Fruit fly (Drosophila melanogaster) whole organism, pupa: ENCODE data around the gene CG11122.
A peak's percentile ranks its signal among the peaks of the same experiment; 100 is the strongest.

ENCODE experiments used
- CG10348 ChIP-seq: fragments of 200-800 bp; sonication (Bioruptor generic); IDR thresholded peaks from 2 replicates; pipeline ENCODE4 v1.3.6; 2022; ENCODE audit warnings: missing biosample characterization, missing genetic modification characterization
- CG12605 ChIP-seq: fragments of 200-800 bp; sonication (Bioruptor generic); IDR thresholded peaks from 2 replicates; pipeline ENCODE4 v1.3.6; 2022; ENCODE audit warnings: missing biosample characterization, missing genetic modification characterization
- CG13204 ChIP-seq: fragments of 200-800 bp; sonication (Bioruptor generic); optimal IDR thresholded peaks from 2 replicates; lab custom pipeline; 2018; ENCODE audit warnings: missing biosample characterization, mild to moderate bottlenecking, missing genetic modification characterization, moderate library complexity
- CG14655 ChIP-seq: fragments of 200-800 bp; sonication (Bioruptor generic); optimal IDR thresholded peaks from 3 replicates; lab custom pipeline; 2017; ENCODE audit warnings: mild to moderate bottlenecking, missing biosample characterization, missing genetic modification reagents, missing genetic modification characterization
- CG15710 ChIP-seq: fragments of 200-800 bp; sonication (Bioruptor generic); optimal IDR thresholded peaks from 2 replicates; lab custom pipeline; 2018; ENCODE audit warnings: missing biosample characterization, mild to moderate bottlenecking, missing genetic modification characterization, moderate library complexity
- CG34367 ChIP-seq: fragments of 200-800 bp; sonication (Bioruptor generic); optimal IDR thresholded peaks from 2 replicates; lab custom pipeline; 2018; ENCODE audit warnings: missing biosample characterization, mild to moderate bottlenecking, missing genetic modification characterization
- CG4496 ChIP-seq: fragments of 200-800 bp; sonication (Bioruptor generic); IDR thresholded peaks from 3 replicates; pipeline ENCODE4 v1.3.6; 2022; ENCODE audit warnings: missing biosample characterization, missing genetic modification characterization
- CG8159 ChIP-seq: fragments of 200-800 bp; sonication (Bioruptor generic); optimal IDR thresholded peaks from 3 replicates; lab custom pipeline; 2018; ENCODE audit warnings: missing biosample characterization, mild to moderate bottlenecking, missing genetic modification characterization, moderate library complexity
- CG8301 ChIP-seq: fragments of 200-800 bp; sonication (Bioruptor generic); optimal IDR thresholded peaks from 2 replicates; lab custom pipeline; 2018; ENCODE audit warnings: missing biosample characterization, mild to moderate bottlenecking, missing genetic modification characterization
- CG9948 ChIP-seq: fragments of 200-800 bp; sonication (Bioruptor generic); optimal IDR thresholded peaks from 2 replicates; lab custom pipeline; 2018; ENCODE audit warnings: missing biosample characterization, mild to moderate bottlenecking, missing genetic modification characterization, moderate library complexity
- D1 ChIP-seq: fragments of 200-800 bp; sonication (Bioruptor generic); optimal IDR thresholded peaks from 2 replicates; lab custom pipeline; 2018; ENCODE audit warnings: missing biosample characterization, mild to moderate bottlenecking, missing genetic modification characterization, moderate library complexity
- Ets98B ChIP-seq: fragments of 200-800 bp; sonication (Bioruptor generic); IDR thresholded peaks from 2 replicates; pipeline ENCODE4 v1.3.6; 2022; ENCODE audit warnings: missing biosample characterization, missing genetic modification characterization
- Pif1A ChIP-seq: fragments of 200-800 bp; sonication (Bioruptor generic); optimal IDR thresholded peaks from 3 replicates; lab custom pipeline; 2016; ENCODE audit warnings: missing biosample characterization, missing genetic modification characterization
- Pif1B ChIP-seq: fragments of 200-800 bp; sonication (Bioruptor generic); optimal IDR thresholded peaks from 3 replicates; lab custom pipeline; 2016; ENCODE audit warnings: missing biosample characterization, missing genetic modification characterization
- fd96Ca ChIP-seq: fragments of 200-800 bp; sonication (Bioruptor generic); IDR thresholded peaks from 3 replicates; pipeline ENCODE4 v1.3.6; 2022; ENCODE audit warnings: missing biosample characterization, missing genetic modification characterization
- gl ChIP-seq: fragments of 200-800 bp; sonication (Bioruptor generic); optimal IDR thresholded peaks from 2 replicates; lab custom pipeline; 2018; ENCODE audit warnings: missing biosample characterization, mild to moderate bottlenecking, missing genetic modification characterization

The CG11122 gene

DNA sequence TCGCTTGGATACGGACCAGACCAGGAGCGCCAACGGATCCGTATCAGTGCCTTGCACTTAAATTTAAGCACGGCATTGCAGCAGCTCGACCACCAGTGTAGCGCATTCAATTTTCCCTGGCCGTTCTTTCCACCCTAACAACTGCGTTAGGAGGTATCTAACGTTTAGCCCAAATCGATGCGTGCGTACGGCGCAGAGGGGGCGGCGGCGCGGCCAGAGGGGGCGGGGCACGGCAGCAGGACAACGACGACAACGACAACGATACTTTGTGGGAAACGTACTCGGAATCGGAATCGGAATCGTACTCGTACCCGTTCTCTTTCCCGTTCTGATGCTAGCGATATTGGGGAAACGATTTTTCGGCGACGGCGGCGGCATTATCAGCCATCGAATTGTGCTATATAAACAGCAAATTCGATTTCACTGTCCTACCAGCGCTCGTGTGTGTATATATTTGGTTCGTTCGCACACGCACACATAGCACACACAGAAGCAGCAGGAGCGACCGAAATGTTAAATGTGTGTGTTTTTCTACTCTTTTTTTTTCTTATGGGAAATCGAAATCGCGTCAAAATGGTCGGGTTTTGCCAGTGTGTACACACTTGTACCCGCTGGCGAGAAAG, at the start of gene CG11122:
Gene CG11122, minus strand, starts transcription at position 601 of the 623 bp plus-strand sequence.
- TF ChIP-seq CG4496 (GFP tag; lab: Robert Waterston, UW) (peak; percentile 36; the same call in 1 of the 3 replicates), Pif1B (GFP tag; lab: Kevin White, UChicago) (no peak)

DNA sequence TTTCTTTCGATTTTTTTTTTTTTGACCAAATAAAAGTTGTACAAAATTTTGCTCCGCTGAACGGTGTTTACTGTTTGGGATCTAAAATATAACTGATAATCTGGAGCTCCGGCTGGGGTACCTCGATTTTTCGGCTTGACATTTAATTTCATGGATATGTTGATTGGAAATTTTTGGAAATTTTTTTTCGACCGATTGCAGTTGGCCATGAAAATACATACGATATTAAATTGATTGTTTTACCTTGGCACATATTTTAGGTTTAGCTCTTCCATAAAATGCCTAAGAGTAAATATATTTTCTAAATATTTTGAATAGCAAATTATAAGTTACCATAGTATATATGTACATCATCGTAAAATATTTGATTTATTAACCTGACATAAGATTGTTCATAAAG, 46.1 kb upstream of the CG11122 start, which contains the start of gene CG1394:
Gene CG1394, minus strand, starts transcription at position 101 of the 400 bp plus-strand sequence.
- TF ChIP-seq CG12605 (no peak), Pif1B (GFP tag; lab: Kevin White, UChicago) (no peak), D1 (tag; lab: Kevin White, UChicago) (no peak), CG14655 (GFP tag; lab: Kevin White, UChicago) (no peak)

DNA sequence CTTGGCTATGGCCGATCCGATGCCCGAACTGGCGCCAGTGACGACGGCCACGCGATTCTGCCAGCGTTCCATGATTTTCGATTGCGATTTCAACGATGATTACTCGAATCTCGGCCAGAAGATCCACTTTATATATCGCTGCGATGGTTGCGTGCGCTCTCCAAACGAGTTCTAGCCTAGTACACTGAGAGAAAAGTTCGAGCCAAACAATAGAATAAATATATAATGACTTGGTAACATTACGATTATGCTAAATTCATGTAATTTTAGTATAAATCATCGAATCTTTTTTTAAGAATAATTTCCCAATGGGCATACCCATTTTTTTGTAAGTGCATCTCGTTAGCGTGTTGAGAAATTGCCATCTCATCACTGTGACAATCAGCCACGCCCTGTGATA, 44.4 kb upstream of the CG11122 start, which contains the start of gene Antdh:
Gene Antdh, minus strand, starts transcription at position 101 of the 400 bp plus-strand sequence.
- no peak for TF ChIP-seq CG8159 (tag; lab: Kevin White, UChicago)
- 0 out of 3 replicates have a peak, but pooled peaks have one; percentile 32 for TF ChIP-seq CG4496 (GFP tag; lab: Robert Waterston, UW)
- no peak for TF ChIP-seq CG13204
- TF ChIP-seq Ets98B (GFP tag; lab: Robert Waterston, UW) = no peak
- peak; percentile 34 for TF ChIP-seq CG14655 (GFP tag; lab: Kevin White, UChicago)
- TF ChIP-seq CG8301 (tag; lab: Kevin White, UChicago) = peak; percentile 19

dm6 chrX:11159710-11160446, 35.4 kb upstream of the CG11122 start, which contains the start of gene CG32668:
Gene CG32668, minus strand, starts transcription at chrX:11159760.
- TF ChIP-seq D1 (tag; lab: Kevin White, UChicago) (no peak), Pif1B (GFP tag; lab: Kevin White, UChicago) (no peak), CG12605 (no peak), CG8159 (tag; lab: Kevin White, UChicago) (peak; percentile 7)

DNA sequence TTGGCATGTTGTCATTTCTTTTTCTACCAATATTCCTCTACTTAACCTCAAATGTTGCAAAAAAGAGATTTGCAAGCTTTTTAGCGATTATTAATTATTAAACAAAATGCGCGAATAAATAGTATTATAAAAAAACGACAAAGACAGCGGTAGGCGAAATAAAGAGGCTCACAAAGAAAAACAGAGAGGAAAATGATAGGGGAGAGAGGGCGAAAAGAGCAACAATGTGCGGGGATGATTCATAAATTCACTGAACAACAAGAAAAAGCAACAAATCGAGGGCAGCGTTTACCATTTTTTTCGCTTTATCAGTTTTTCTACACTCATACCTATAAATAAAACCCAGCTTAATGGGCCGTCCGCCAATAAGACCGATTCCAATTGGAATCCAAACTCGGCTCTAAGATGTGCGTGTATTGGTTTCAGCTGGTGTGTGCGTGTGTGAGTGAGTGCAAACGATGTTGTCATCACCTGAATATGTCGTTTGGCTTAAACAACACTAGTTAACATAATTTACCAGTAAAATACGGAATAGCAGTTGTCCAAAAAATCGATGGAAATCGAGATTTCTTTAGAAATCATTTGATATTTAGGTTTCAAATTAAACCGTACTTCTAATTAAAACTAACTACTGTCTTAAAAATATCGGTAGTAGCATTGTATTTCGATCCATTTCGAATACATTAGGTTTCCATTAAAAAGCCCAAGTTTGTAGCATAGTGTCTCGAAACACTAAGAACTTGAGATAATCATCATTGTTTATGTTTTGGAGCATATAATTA, 31.5 kb upstream of the CG11122 start:
- TF ChIP-seq CG10348 = no peak
- TF ChIP-seq CG8159 (tag; lab: Kevin White, UChicago) = peak; percentile 37
- TF ChIP-seq Pif1A (GFP tag; lab: Kevin White, UChicago) = peak; percentile 13
- TF ChIP-seq gl (tag; lab: Kevin White, UChicago) = no peak
- TF ChIP-seq CG34367 (tag; lab: Kevin White, UChicago) = peak; percentile 6
- peak; percentile 17 for TF ChIP-seq CG9948
- TF ChIP-seq CG15710 (tag; lab: Kevin White, UChicago) = peak; percentile 4
- no peak for TF ChIP-seq CG14655 (GFP tag; lab: Kevin White, UChicago)

DNA sequence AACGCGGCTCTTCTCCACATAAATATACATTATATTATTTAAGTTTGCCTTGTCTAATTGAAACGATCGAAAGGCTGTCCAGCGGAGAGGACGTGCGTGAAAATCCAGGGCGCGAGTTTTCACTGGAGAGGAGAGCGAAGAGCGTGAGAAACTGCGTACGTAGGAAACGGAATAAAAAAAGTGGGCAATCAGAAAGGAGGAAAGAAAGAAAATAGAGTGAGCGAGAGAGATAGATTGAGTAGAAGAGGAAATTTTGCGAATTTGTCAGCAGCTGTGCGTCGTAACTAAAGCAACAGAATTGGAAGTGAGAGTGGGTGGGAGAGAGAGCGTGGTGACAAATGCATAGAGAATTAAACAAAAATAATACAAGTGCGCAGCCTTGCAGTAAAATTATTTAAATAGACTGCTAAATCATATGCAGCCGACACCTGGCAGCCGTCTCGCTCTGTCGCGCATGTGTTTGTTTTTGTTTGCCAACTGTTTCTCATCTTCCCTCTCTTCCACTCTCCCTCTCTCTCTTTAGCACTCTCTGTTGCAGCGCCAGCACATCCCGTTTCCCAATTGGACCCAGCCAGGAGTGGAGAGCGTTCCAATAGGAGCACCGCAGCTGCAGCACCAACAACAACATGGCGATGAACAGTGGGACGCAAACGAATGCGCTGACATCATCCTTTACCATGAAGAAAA, 30.1 kb upstream of the CG11122 start:
- TF ChIP-seq CG13204 (peak; percentile 45), CG12605 (0 out of 2 replicates have a peak, but pooled peaks have one; percentile 11), Pif1A (GFP tag; lab: Kevin White, UChicago) (no peak), CG4496 (GFP tag; lab: Robert Waterston, UW) (peak; percentile 46; the same call in 1 of the 3 replicates), Pif1B (GFP tag; lab: Kevin White, UChicago) (peak; percentile 7), CG14655 (GFP tag; lab: Kevin White, UChicago) (peak; percentile 4), fd96Ca (peak; percentile 25; the same call in 1 of the 3 replicates), gl (tag; lab: Kevin White, UChicago) (no peak)

DNA sequence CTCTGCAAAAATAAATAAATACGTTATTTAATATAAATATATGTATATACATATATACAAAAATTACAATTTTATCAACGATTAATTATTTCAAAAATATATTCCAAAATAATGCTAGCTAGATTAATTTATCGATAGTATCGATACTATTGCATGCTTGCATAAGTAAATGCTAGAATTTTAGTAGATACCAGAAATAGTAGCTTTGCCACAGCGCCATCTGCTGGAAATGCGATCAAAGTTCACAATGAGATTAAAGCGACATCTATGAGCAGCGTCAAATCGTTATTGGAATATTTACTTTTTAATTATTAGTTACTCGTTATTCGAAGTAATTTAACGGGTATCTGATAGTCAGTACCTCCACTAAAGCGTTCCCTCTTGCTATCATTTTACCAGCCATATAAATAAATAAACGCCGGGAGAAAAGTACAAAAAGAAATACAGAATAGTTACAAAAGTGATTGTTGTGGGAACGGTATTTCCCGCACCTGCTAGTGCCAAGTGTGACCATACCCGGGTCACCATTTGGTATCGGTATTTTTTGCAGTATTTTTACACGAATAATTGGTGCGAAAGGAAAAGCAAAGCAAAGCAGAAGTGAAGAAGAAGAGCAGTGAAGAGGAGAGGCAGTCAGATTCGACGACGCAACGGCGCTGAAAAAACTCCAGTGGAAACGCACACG, 29.4 kb upstream of the CG11122 start, which contains the start of the genes rtv and Dlic:
Gene rtv, minus strand, starts transcription at position 165 of the 685 bp plus-strand sequence.
Gene Dlic, plus strand, starts transcription at position 596 of the 685 bp plus-strand sequence.
- TF ChIP-seq fd96Ca (no peak), CG34367 (tag; lab: Kevin White, UChicago) (no peak), gl (tag; lab: Kevin White, UChicago) (no peak), CG14655 (GFP tag; lab: Kevin White, UChicago) (no peak), CG13204 (no peak), Ets98B (GFP tag; lab: Robert Waterston, UW) (no peak)
